Fruit fly (Drosophila melanogaster): Measurements from ENCODE around the gene IM33.

- TF ChIP-seq CG10348 (GFP tag; IDR thresholded peaks at IDR 0.05) (no peak), CG17806 (tag; optimal IDR thresholded peaks at IDR 0.05) (no peak), Snoo (tag; optimal IDR thresholded peaks at IDR 0.05) (no peak), gl (tag; optimal IDR thresholded peaks at IDR 0.05) (no peak), CG34367 (tag; optimal IDR thresholded peaks at IDR 0.05) (no peak)
These were observed 26.0 kb downstream of the IM33 start, which contains the start of gene Sfp24Bc for dm6 chr2L:3670481-3670880.

Data from whole organism, pupa.